Fruit fly (Drosophila melanogaster) whole organism, embryonic: Measurements from ENCODE around the gene mRpS30.
A peak's percentile ranks its signal among the peaks of the same experiment; 100 is the strongest.

Experiments
- ATbp ChIP-seq: fragments of 200-800 bp; sonication (Bioruptor generic); optimal IDR thresholded peaks from 2 replicates; lab custom pipeline; 2017; ENCODE audit warnings: missing biosample characterization, mild to moderate bottlenecking, missing genetic modification characterization, missing genetic modification reagents
- Aef1 ChIP-seq: fragments of 200-800 bp; sonication (Bioruptor generic); IDR thresholded peaks from 3 replicates; pipeline ENCODE4 v1.3.6; 2022; ENCODE audit warnings: missing biosample characterization, missing genetic modification characterization
- Atf-2 ChIP-seq: fragments of 200-800 bp; sonication (Bioruptor generic); optimal IDR thresholded peaks from 2 replicates; lab custom pipeline; 2016; ENCODE audit warnings: missing biosample characterization, missing genetic modification characterization
- Bdp1 ChIP-seq: fragments of 200-800 bp; sonication (Bioruptor generic); optimal IDR thresholded peaks from 3 replicates; lab custom pipeline; 2016; ENCODE audit warnings: missing biosample characterization, missing genetic modification characterization
- BtbVII ChIP-seq: fragments of 200-800 bp; sonication (Bioruptor generic); optimal IDR thresholded peaks from 3 replicates; lab custom pipeline; 2017; ENCODE audit warnings: missing biosample characterization, mild to moderate bottlenecking, missing genetic modification characterization
- CG10209 ChIP-seq: fragments of 200-800 bp; sonication (Bioruptor generic); optimal IDR thresholded peaks from 3 replicates; lab custom pipeline; 2017; ENCODE audit warnings: missing biosample characterization, mild to moderate bottlenecking, missing genetic modification characterization, missing genetic modification reagents
- CG11696 ChIP-seq: fragments of 200-800 bp; sonication (Bioruptor generic); IDR thresholded peaks from 2 replicates; pipeline ENCODE4 v1.3.6; 2022; ENCODE audit warnings: missing biosample characterization, missing genetic modification characterization
- CG12942 ChIP-seq: fragments of 200-800 bp; sonication (Bioruptor generic); optimal IDR thresholded peaks from 3 replicates; lab custom pipeline; 2016; ENCODE audit warnings: missing biosample characterization, missing genetic modification characterization
- CG14014 ChIP-seq: fragments of 200-800 bp; sonication (Bioruptor generic); IDR thresholded peaks from 2 replicates; pipeline ENCODE4 v1.3.6; 2022; ENCODE audit warnings: missing biosample characterization, missing genetic modification characterization
- CG2120 ChIP-seq: fragments of 200-800 bp; sonication (Bioruptor generic); optimal IDR thresholded peaks from 3 replicates; lab custom pipeline; 2016; ENCODE audit warnings: missing biosample characterization, missing genetic modification characterization
- CG30020 ChIP-seq: fragments of 200-800 bp; optimal IDR thresholded peaks from 2 replicates; lab custom pipeline; 2019; ENCODE audit warnings: missing biosample characterization, mild to moderate bottlenecking, missing genetic modification characterization, moderate library complexity
- CG31388 ChIP-seq: fragments of 200-800 bp; sonication (Bioruptor generic); optimal IDR thresholded peaks from 2 replicates; lab custom pipeline; 2016; ENCODE audit warnings: missing biosample characterization, missing genetic modification characterization
- CG3995 ChIP-seq: fragments of 200-800 bp; sonication (Bioruptor generic); optimal IDR thresholded peaks from 3 replicates; lab custom pipeline; 2016; ENCODE audit warnings: missing biosample characterization, missing genetic modification characterization
- CG5245 ChIP-seq: fragments of 200-800 bp; sonication (Bioruptor generic); optimal IDR thresholded peaks from 3 replicates; lab custom pipeline; 2016; ENCODE audit warnings: missing biosample characterization, missing genetic modification characterization
- CG6175 ChIP-seq: fragments of 200-800 bp; sonication (Bioruptor generic); IDR thresholded peaks from 3 replicates; pipeline ENCODE4 v1.3.6; 2022; ENCODE audit warnings: missing biosample characterization, missing genetic modification characterization
- CG8281 ChIP-seq: fragments of 200-800 bp; sonication (Bioruptor generic); optimal IDR thresholded peaks from 2 replicates; lab custom pipeline; 2018; ENCODE audit warnings: missing biosample characterization, mild to moderate bottlenecking, missing genetic modification characterization, moderate library complexity
- CG8290 ChIP-seq, 3 experiments: fragments of 200-800 bp; sonication (Bioruptor generic); optimal IDR thresholded peaks; 2 replicates each; lab custom pipeline; 2016 to 2019; ENCODE audit warnings: missing biosample characterization in 3 of 3, missing genetic modification characterization in 3 of 3, mild to moderate bottlenecking in 2 of 3, moderate library complexity in 1 of 3
- CG8924 ChIP-seq: fragments of 200-800 bp; optimal IDR thresholded peaks from 3 replicates; lab custom pipeline; 2019; ENCODE audit warnings: missing biosample characterization, mild to moderate bottlenecking, missing genetic modification characterization, moderate library complexity
- CTCF ChIP-seq: fragments of 200-800 bp; sonication (Bioruptor generic); optimal IDR thresholded peaks from 2 replicates; lab custom pipeline; 2017; ENCODE audit warnings: missing biosample characterization, mild to moderate bottlenecking, missing genetic modification characterization, moderate library complexity
- E2f1 ChIP-seq: fragments of 200-800 bp; sonication (Bioruptor generic); IDR thresholded peaks from 2 replicates; pipeline ENCODE4 v1.3.6; 2022; ENCODE audit warnings: missing biosample characterization, missing genetic modification characterization
- Hr78 ChIP-seq, 2 experiments: fragments of 200-800 bp in 1 of 2; fragments of >200 bp in 1 of 2; sonication (Bioruptor generic) in 1 of 2; optimal IDR thresholded peaks; 2 replicates each; lab custom pipeline; 2017 to 2019; ENCODE audit warnings: missing biosample characterization in 2 of 2, missing genetic modification characterization in 2 of 2, mild to moderate bottlenecking in 1 of 2, moderate library complexity in 1 of 2
- Lpt ChIP-seq: fragments of >200 bp; optimal IDR thresholded peaks from 2 replicates; lab custom pipeline; 2018; ENCODE audit warnings: missing biosample characterization, missing genetic modification characterization
- Meics ChIP-seq: fragments of 200-800 bp; sonication (Bioruptor generic); optimal IDR thresholded peaks from 2 replicates; lab custom pipeline; 2017; ENCODE audit warnings: missing biosample characterization, mild to moderate bottlenecking, missing genetic modification characterization
- NC2α ChIP-seq: fragments of 200-800 bp; sonication (Bioruptor generic); optimal IDR thresholded peaks from 2 replicates; lab custom pipeline; 2016; ENCODE audit warnings: missing biosample characterization, missing genetic modification characterization
- NFAT ChIP-seq: fragments of 200-800 bp; sonication (Bioruptor generic); IDR thresholded peaks from 2 replicates; pipeline ENCODE4 v1.3.6; 2022; ENCODE audit warnings: missing biosample characterization, missing genetic modification characterization
- Scr ChIP-seq: fragments of 200-800 bp; sonication (Bioruptor generic); IDR thresholded peaks from 2 replicates; pipeline ENCODE4 v1.3.6; 2022; ENCODE audit warnings: missing biosample characterization, missing genetic modification characterization; ENCODE audit not compliant: partially characterized antibody
- Side ChIP-seq: fragments of 200-800 bp; sonication (Bioruptor generic); optimal IDR thresholded peaks from 2 replicates; lab custom pipeline; 2016; ENCODE audit warnings: missing biosample characterization, missing genetic modification characterization
- Sox100B ChIP-seq: fragments of 200-800 bp; sonication (Bioruptor generic); optimal IDR thresholded peaks from 3 replicates; lab custom pipeline; 2018; ENCODE audit warnings: missing biosample characterization, mild to moderate bottlenecking, missing genetic modification characterization
- Sry-β ChIP-seq: fragments of 200-800 bp; sonication (Bioruptor generic); optimal IDR thresholded peaks from 2 replicates; lab custom pipeline; 2018; ENCODE audit warnings: missing biosample characterization, mild to moderate bottlenecking, missing genetic modification characterization, moderate library complexity
- Tbp ChIP-seq: fragments of >200 bp; optimal IDR thresholded peaks from 2 replicates; lab custom pipeline; 2018; ENCODE audit warnings: missing biosample characterization, missing genetic modification characterization
- Trl ChIP-seq, 3 experiments: fragments of >200 bp in 2 of 3; fragments of 200-800 bp in 1 of 3; sonication (Bioruptor generic) in 1 of 3; optimal IDR thresholded peaks; 2 replicates in 1 of 3; 3 replicates in 2 of 3; lab custom pipeline; 2016 to 2017; ENCODE audit warnings: missing biosample characterization in 1 of 3, missing genetic modification characterization in 1 of 3
- al ChIP-seq: fragments of 200-800 bp; sonication (Bioruptor generic); IDR thresholded peaks from 2 replicates; pipeline ENCODE4 v1.3.6; 2022; ENCODE audit warnings: missing biosample characterization, missing genetic modification characterization
- crol ChIP-seq: fragments of 200-800 bp; sonication (Bioruptor generic); IDR thresholded peaks from 2 replicates; pipeline ENCODE4 v1.3.6; 2022; ENCODE audit warnings: missing biosample characterization, missing genetic modification characterization
- dmrt11E ChIP-seq: fragments of 200-800 bp; sonication (Bioruptor generic); optimal IDR thresholded peaks from 3 replicates; lab custom pipeline; 2018; ENCODE audit warnings: missing biosample characterization, mild to moderate bottlenecking, missing genetic modification characterization, moderate library complexity
- eve ChIP-seq, 2 experiments: fragments of >200 bp; optimal IDR thresholded peaks; 2 replicates each; lab custom pipeline; 2017; ENCODE audit warnings: missing biosample characterization in 2 of 2, missing genetic modification characterization in 2 of 2
- gro ChIP-seq: fragments of 200-800 bp; sonication (Bioruptor generic); optimal IDR thresholded peaks from 2 replicates; lab custom pipeline; 2016; ENCODE audit warnings: missing biosample characterization, missing genetic modification characterization
- hbn ChIP-seq: fragments of 200-800 bp; sonication (Bioruptor generic); IDR thresholded peaks from 2 replicates; pipeline ENCODE4 v1.3.6; 2022; ENCODE audit warnings: missing biosample characterization, missing genetic modification characterization; ENCODE audit not compliant: partially characterized antibody
- ind ChIP-seq: fragments of 200-800 bp; sonication (Bioruptor generic); optimal IDR thresholded peaks from 3 replicates; lab custom pipeline; 2016; ENCODE audit warnings: missing biosample characterization, missing genetic modification characterization
- kay ChIP-seq: fragments of 200-800 bp; sonication (Bioruptor generic); optimal IDR thresholded peaks from 2 replicates; lab custom pipeline; 2016; ENCODE audit warnings: missing biosample characterization, missing genetic modification characterization
- lab ChIP-seq: fragments of 200-800 bp; sonication (Bioruptor generic); optimal IDR thresholded peaks from 3 replicates; lab custom pipeline; 2017; ENCODE audit warnings: missing biosample characterization, missing genetic modification characterization, mild to moderate bottlenecking, moderate library complexity, missing genetic modification reagents
- nerfin-1 ChIP-seq: fragments of 200-800 bp; sonication (Bioruptor generic); optimal IDR thresholded peaks from 3 replicates; lab custom pipeline; 2019; ENCODE audit warnings: missing biosample characterization, mild to moderate bottlenecking, missing genetic modification characterization, moderate library complexity
- nom ChIP-seq: fragments of 200-800 bp; sonication (Bioruptor generic); optimal IDR thresholded peaks from 2 replicates; lab custom pipeline; 2017; ENCODE audit warnings: missing biosample characterization, missing genetic modification characterization, mild to moderate bottlenecking, moderate library complexity, missing genetic modification reagents
- pros ChIP-seq: fragments of 200-800 bp; sonication (Bioruptor generic); optimal IDR thresholded peaks from 3 replicates; lab custom pipeline; 2019; ENCODE audit warnings: missing biosample characterization, mild to moderate bottlenecking, missing genetic modification characterization, moderate library complexity
- sd ChIP-seq: fragments of 200-800 bp; sonication (Bioruptor generic); optimal IDR thresholded peaks from 3 replicates; lab custom pipeline; 2018; ENCODE audit warnings: missing biosample characterization, mild to moderate bottlenecking, missing genetic modification characterization, moderate library complexity
- shn ChIP-seq: fragments of 200-800 bp; sonication (Bioruptor generic); optimal IDR thresholded peaks from 3 replicates; lab custom pipeline; 2016; ENCODE audit warnings: missing biosample characterization, missing genetic modification characterization
- tup ChIP-seq: fragments of 200-800 bp; sonication (Bioruptor generic); optimal IDR thresholded peaks from 2 replicates; lab custom pipeline; 2016; ENCODE audit warnings: missing biosample characterization, mild to moderate bottlenecking, missing genetic modification characterization, moderate library complexity
- unc-4 ChIP-seq: fragments of 200-800 bp; sonication (Bioruptor generic); IDR thresholded peaks from 2 replicates; pipeline ENCODE4 v1.3.6; 2022; ENCODE audit warnings: missing biosample characterization, missing genetic modification characterization; ENCODE audit not compliant: partially characterized antibody
- z ChIP-seq: fragments of 200-800 bp; sonication (Bioruptor generic); IDR thresholded peaks from 3 replicates; pipeline ENCODE4 v1.3.6; 2022; ENCODE audit warnings: missing biosample characterization, missing genetic modification characterization

Gene mRpS30

dm6 chrX:15811666-15812614 lies 26.1 kb downstream of the mRpS30 start (continued):
- no peak for TF ChIP-seq dmrt11E (tag; lab: Kevin White, UChicago)
- no peak for TF ChIP-seq gro (GFP tag; lab: Kevin White, UChicago)
- TF ChIP-seq E2f1: no peak
- TF ChIP-seq CG31388 (GFP tag; lab: Kevin White, UChicago): no peak
- TF ChIP-seq CG3995 (GFP tag; lab: Kevin White, UChicago): no peak
- TF ChIP-seq Bdp1 (GFP tag; lab: Kevin White, UChicago): no peak
- TF ChIP-seq CTCF (GFP tag; lab: Kevin White, UChicago): no peak
- TF ChIP-seq kay: peak; percentile 45
- no peak for TF ChIP-seq Sox100B
- TF ChIP-seq ATbp (GFP tag; lab: Kevin White, UChicago): no peak
- TF ChIP-seq hbn: peak; percentile 27; the same call in 1 of the 2 replicates
- TF ChIP-seq Tbp (GFP tag; lab: Kevin White, UChicago): no peak
- TF ChIP-seq lab (GFP tag; lab: Kevin White, UChicago): peak; percentile 41
- no peak for TF ChIP-seq CG8281 (tag; lab: Kevin White, UChicago)
- TF ChIP-seq CG11696 (GFP tag; lab: Robert Waterston, UW): no peak
- no peak for TF ChIP-seq BtbVII
- no peak for TF ChIP-seq CG30020 (tag; lab: Kevin White, UChicago)
- TF ChIP-seq Atf-2 (GFP tag; lab: Kevin White, UChicago): no peak
- TF ChIP-seq CG8290 (GFP tag; optimal IDR thresholded peaks at IDR 0.05; lab: Kevin White, UChicago): no peak
- no peak for TF ChIP-seq CG8290 (tag; optimal IDR thresholded peaks at IDR 0.05; lab: Kevin White, UChicago)
- no peak for TF ChIP-seq Meics (GFP tag; lab: Kevin White, UChicago)
- peak in 1 of 2 experiments; percentile 21 for TF ChIP-seq Hr78 (GFP tag; optimal IDR thresholded peaks at IDR 0.05; lab: Kevin White, UChicago)
- TF ChIP-seq pros (GFP tag; lab: Kevin White, UChicago): peak; percentile 66
- TF ChIP-seq NC2α (GFP tag; lab: Kevin White, UChicago): no peak
- no peak for TF ChIP-seq CG5245
- TF ChIP-seq z (GFP tag; lab: Robert Waterston, UW): peak; percentile 56; the same call in 1 of the 3 replicates
- TF ChIP-seq unc-4 (GFP tag; lab: Robert Waterston, UW): peak; percentile 40; the same call in 1 of the 2 replicates
- no peak for TF ChIP-seq CG10209 (GFP tag; lab: Kevin White, UChicago)
- peak; percentile 50 for TF ChIP-seq nom
- no peak for TF ChIP-seq eve (GFP tag; optimal IDR thresholded peaks at IDR 0.05; lab: Kevin White, UChicago)
- peak; percentile 2 for TF ChIP-seq shn
- TF ChIP-seq al (GFP tag; lab: Robert Waterston, UW): no peak
- no peak for TF ChIP-seq NFAT
- TF ChIP-seq ind (GFP tag; lab: Kevin White, UChicago): no peak
- TF ChIP-seq nerfin-1: no peak
- no peak for TF ChIP-seq Side (GFP tag; lab: Kevin White, UChicago)
- TF ChIP-seq sd (tag; lab: Kevin White, UChicago): peak; percentile 79
- TF ChIP-seq CG8924: peak; percentile 5
- TF ChIP-seq CG12942 (GFP tag; lab: Kevin White, UChicago): no peak
- TF ChIP-seq Scr (GFP tag; lab: Robert Waterston, UW): peak; percentile 23; the same call in 1 of the 2 replicates
- no peak for TF ChIP-seq CG2120 (GFP tag; lab: Kevin White, UChicago)
- no peak for TF ChIP-seq tup (GFP tag; lab: Kevin White, UChicago)
- peak; percentile 98 to 99 for TF ChIP-seq Trl (optimal IDR thresholded peaks at IDR 0.05; lab: Kevin White, UChicago)
- peak; percentile 61 for TF ChIP-seq Trl (GFP tag; optimal IDR thresholded peaks at IDR 0.05; lab: Kevin White, UChicago)
- peak; percentile 88 for TF ChIP-seq crol (GFP tag; lab: Robert Waterston, UW)
- TF ChIP-seq Aef1 (GFP tag; lab: Robert Waterston, UW): peak; percentile 61
- TF ChIP-seq CG14014 (GFP tag; lab: Robert Waterston, UW): peak; percentile 18; the same call in 1 of the 2 replicates
- TF ChIP-seq Lpt (GFP tag; lab: Kevin White, UChicago): no peak
- no peak for TF ChIP-seq Sry-β (GFP tag; lab: Kevin White, UChicago)
- peak; percentile 95 for TF ChIP-seq CG6175 (GFP tag; lab: Robert Waterston, UW)
